Fruit fly (Drosophila melanogaster) whole organism, embryonic: Measurements from ENCODE around the gene CalpB.
A peak's percentile ranks its signal among the peaks of the same experiment; 100 is the strongest.

Experiments used
- CG10147 ChIP-seq: fragments of 200-800 bp; sonication (Bioruptor generic); optimal IDR thresholded peaks from 2 replicates; lab custom pipeline; 2019; ENCODE audit warnings: missing biosample characterization, mild to moderate bottlenecking, missing genetic modification characterization, moderate library complexity
- CG10366 ChIP-seq: fragments of 200-800 bp; sonication (Bioruptor generic); IDR thresholded peaks from 2 replicates; pipeline ENCODE4 v1.3.6; 2022; ENCODE audit warnings: missing biosample characterization, missing genetic modification characterization
- CG11085 ChIP-seq: fragments of 200-800 bp; sonication (Bioruptor generic); IDR thresholded peaks from 2 replicates; pipeline ENCODE4 v1.3.6; 2022; ENCODE audit warnings: missing biosample characterization, missing genetic modification characterization
- CG12219 ChIP-seq: fragments of 200-800 bp; sonication (Bioruptor generic); optimal IDR thresholded peaks from 3 replicates; lab custom pipeline; 2018; ENCODE audit warnings: missing biosample characterization, mild to moderate bottlenecking, missing genetic modification characterization
- CG17328 ChIP-seq: fragments of 200-800 bp; sonication (Bioruptor generic); IDR thresholded peaks from 2 replicates; pipeline ENCODE4 v1.3.6; 2022; ENCODE audit warnings: missing biosample characterization, missing genetic modification characterization
- CG17568 ChIP-seq: fragments of 200-800 bp; sonication (Bioruptor generic); optimal IDR thresholded peaks from 2 replicates; lab custom pipeline; 2018; ENCODE audit warnings: missing biosample characterization, mild to moderate bottlenecking, missing genetic modification characterization, moderate library complexity
- CG17612 ChIP-seq: fragments of 200-800 bp; sonication (Bioruptor generic); IDR thresholded peaks from 2 replicates; pipeline ENCODE4 v1.3.6; 2022; ENCODE audit warnings: missing biosample characterization, missing genetic modification characterization
- CG17829 ChIP-seq: fragments of 200-800 bp; optimal IDR thresholded peaks from 2 replicates; lab custom pipeline; 2019; ENCODE audit warnings: missing biosample characterization, mild to moderate bottlenecking, missing genetic modification characterization, moderate library complexity
- CG18476 ChIP-seq: fragments of 200-800 bp; sonication (Bioruptor generic); optimal IDR thresholded peaks from 2 replicates; lab custom pipeline; 2016; ENCODE audit warnings: missing biosample characterization, mild to moderate bottlenecking, missing genetic modification characterization
- CG2678 ChIP-seq: fragments of 200-800 bp; sonication (Bioruptor generic); optimal IDR thresholded peaks from 3 replicates; lab custom pipeline; 2019; ENCODE audit warnings: missing biosample characterization, mild to moderate bottlenecking, missing genetic modification characterization, moderate library complexity
- CG2712 ChIP-seq: fragments of 200-800 bp; optimal IDR thresholded peaks from 3 replicates; lab custom pipeline; 2019; ENCODE audit warnings: missing biosample characterization, mild to moderate bottlenecking, missing genetic modification characterization, moderate library complexity
- CG3065 ChIP-seq: fragments of 200-800 bp; sonication (Bioruptor generic); optimal IDR thresholded peaks from 2 replicates; lab custom pipeline; 2016; ENCODE audit warnings: missing biosample characterization, missing genetic modification characterization
- CG31365 ChIP-seq: fragments of 200-800 bp; sonication (Bioruptor generic); optimal IDR thresholded peaks from 2 replicates; lab custom pipeline; 2018; ENCODE audit warnings: missing biosample characterization, mild to moderate bottlenecking, missing genetic modification characterization
- CG31388 ChIP-seq: fragments of 200-800 bp; sonication (Bioruptor generic); optimal IDR thresholded peaks from 2 replicates; lab custom pipeline; 2016; ENCODE audit warnings: missing biosample characterization, missing genetic modification characterization
- CG32767 ChIP-seq: fragments of 200-800 bp; sonication (Bioruptor generic); IDR thresholded peaks from 2 replicates; pipeline ENCODE4 v1.3.6; 2022; ENCODE audit warnings: missing biosample characterization, missing genetic modification characterization
- CG34224 ChIP-seq: fragments of 200-800 bp; sonication (Bioruptor generic); IDR thresholded peaks from 3 replicates; pipeline ENCODE4 v1.3.6; 2022; ENCODE audit warnings: missing biosample characterization, missing genetic modification characterization; ENCODE audit not compliant: partially characterized antibody
- CG42726 ChIP-seq: fragments of 200-800 bp; sonication (Bioruptor generic); IDR thresholded peaks from 2 replicates; pipeline ENCODE4 v1.3.6; 2022; ENCODE audit warnings: missing biosample characterization, missing genetic modification characterization; ENCODE audit not compliant: partially characterized antibody
- CG4730 ChIP-seq: fragments of 200-800 bp; sonication (Bioruptor generic); IDR thresholded peaks from 2 replicates; pipeline ENCODE4 v1.3.6; 2022; ENCODE audit warnings: missing biosample characterization, missing genetic modification characterization
- CG6254 ChIP-seq: fragments of 200-800 bp; sonication (Bioruptor generic); optimal IDR thresholded peaks from 3 replicates; lab custom pipeline; 2017; ENCODE audit warnings: mild to moderate bottlenecking, missing biosample characterization, missing genetic modification reagents, missing genetic modification characterization
- CG7745 ChIP-seq: fragments of 200-800 bp; sonication (Bioruptor generic); optimal IDR thresholded peaks from 2 replicates; lab custom pipeline; 2018; ENCODE audit warnings: missing biosample characterization, mild to moderate bottlenecking, missing genetic modification characterization, moderate library complexity
- CG7839 ChIP-seq: fragments of 200-800 bp; sonication (Bioruptor generic); optimal IDR thresholded peaks from 3 replicates; lab custom pipeline; 2018; ENCODE audit warnings: missing biosample characterization, mild to moderate bottlenecking, missing genetic modification characterization, moderate library complexity
- CG7963 ChIP-seq: fragments of 200-800 bp; sonication (Bioruptor generic); IDR thresholded peaks from 3 replicates; pipeline ENCODE4 v1.3.6; 2022; ENCODE audit warnings: missing biosample characterization, missing genetic modification characterization; ENCODE audit not compliant: partially characterized antibody
- CG8089 ChIP-seq: fragments of 200-800 bp; sonication (Bioruptor generic); optimal IDR thresholded peaks from 3 replicates; lab custom pipeline; 2016; ENCODE audit warnings: missing biosample characterization, missing genetic modification characterization
- CG9932 ChIP-seq: fragments of 200-800 bp; sonication (Bioruptor generic); IDR thresholded peaks from 2 replicates; pipeline ENCODE4 v1.3.6; 2022; ENCODE audit warnings: missing biosample characterization, missing genetic modification characterization
- CrebB ChIP-seq: fragments of 200-800 bp; sonication (Bioruptor generic); optimal IDR thresholded peaks from 3 replicates; lab custom pipeline; 2018; ENCODE audit warnings: missing biosample characterization, mild to moderate bottlenecking, missing genetic modification characterization
- Dad ChIP-seq: fragments of 200-800 bp; sonication (Bioruptor generic); optimal IDR thresholded peaks from 3 replicates; lab custom pipeline; 2016; ENCODE audit warnings: missing biosample characterization, missing genetic modification characterization
- Fer2 ChIP-seq: fragments of 200-800 bp; sonication (Bioruptor generic); optimal IDR thresholded peaks from 2 replicates; lab custom pipeline; 2018; ENCODE audit warnings: missing biosample characterization, mild to moderate bottlenecking, missing genetic modification characterization, moderate library complexity
- Hand ChIP-seq: fragments of 200-800 bp; sonication (Bioruptor generic); optimal IDR thresholded peaks from 2 replicates; lab custom pipeline; 2017; ENCODE audit warnings: mild to moderate bottlenecking, missing biosample characterization, missing genetic modification reagents, missing genetic modification characterization
- Mes4 ChIP-seq: fragments of 200-800 bp; sonication (Bioruptor generic); optimal IDR thresholded peaks from 2 replicates; lab custom pipeline; 2016; ENCODE audit warnings: missing biosample characterization, missing genetic modification characterization
- Opbp ChIP-seq: fragments of 200-800 bp; sonication (Bioruptor generic); IDR thresholded peaks from 3 replicates; pipeline ENCODE4 v1.3.6; 2022; ENCODE audit warnings: missing biosample characterization, missing genetic modification characterization; ENCODE audit not compliant: partially characterized antibody
- PHDP ChIP-seq: fragments of 200-800 bp; sonication (Bioruptor generic); optimal IDR thresholded peaks from 3 replicates; lab custom pipeline; 2018; ENCODE audit warnings: missing biosample characterization, mild to moderate bottlenecking, missing genetic modification characterization, moderate library complexity
- al ChIP-seq: fragments of 200-800 bp; sonication (Bioruptor generic); IDR thresholded peaks from 2 replicates; pipeline ENCODE4 v1.3.6; 2022; ENCODE audit warnings: missing biosample characterization, missing genetic modification characterization
- aop ChIP-seq: fragments of 200-800 bp; sonication (Bioruptor generic); IDR thresholded peaks from 2 replicates; pipeline ENCODE4 v1.3.6; 2022; ENCODE audit warnings: missing biosample characterization, missing genetic modification characterization
- da ChIP-seq: fragments of 200-800 bp; sonication (Bioruptor generic); optimal IDR thresholded peaks from 2 replicates; lab custom pipeline; 2016; ENCODE audit warnings: missing biosample characterization, missing genetic modification characterization
- dm ChIP-seq: fragments of 200-800 bp; sonication (Bioruptor generic); optimal IDR thresholded peaks from 3 replicates; lab custom pipeline; 2016; ENCODE audit warnings: missing biosample characterization, missing genetic modification characterization
- ewg ChIP-seq: fragments of 200-800 bp; sonication (Bioruptor generic); optimal IDR thresholded peaks from 3 replicates; lab custom pipeline; 2017; ENCODE audit warnings: mild to moderate bottlenecking, missing biosample characterization, missing genetic modification reagents, missing genetic modification characterization
- gcm2 ChIP-seq: fragments of 200-800 bp; sonication (Bioruptor generic); optimal IDR thresholded peaks from 2 replicates; lab custom pipeline; 2016; ENCODE audit warnings: missing biosample characterization, missing genetic modification characterization
- ind ChIP-seq: fragments of 200-800 bp; sonication (Bioruptor generic); optimal IDR thresholded peaks from 3 replicates; lab custom pipeline; 2016; ENCODE audit warnings: missing biosample characterization, missing genetic modification characterization
- klu ChIP-seq: fragments of 200-800 bp; sonication (Bioruptor generic); IDR thresholded peaks from 2 replicates; pipeline ENCODE4 v1.3.6; 2022; ENCODE audit warnings: missing biosample characterization, missing genetic modification characterization
- lbe ChIP-seq: fragments of 200-800 bp; sonication (Bioruptor generic); optimal IDR thresholded peaks from 2 replicates; lab custom pipeline; 2016; ENCODE audit warnings: missing biosample characterization, mild to moderate bottlenecking, missing genetic modification characterization
- lola ChIP-seq, 3 experiments: fragments of >200 bp in 2 of 3; fragments of 200-800 bp in 1 of 3; sonication (Bioruptor generic) in 1 of 3; optimal IDR thresholded peaks; 2 replicates each; lab custom pipeline; 2017 to 2019; ENCODE audit warnings: missing biosample characterization in 3 of 3, missing genetic modification characterization in 3 of 3, mild to moderate bottlenecking in 1 of 3, moderate library complexity in 1 of 3
- oc ChIP-seq: fragments of 200-800 bp; sonication (Bioruptor generic); optimal IDR thresholded peaks from 2 replicates; lab custom pipeline; 2018; ENCODE audit warnings: missing biosample characterization, mild to moderate bottlenecking, missing genetic modification characterization, moderate library complexity
- prd ChIP-seq, 3 experiments: fragments of >200 bp in 2 of 3; fragments of 200-800 bp in 1 of 3; sonication (Bioruptor generic) in 1 of 3; optimal IDR thresholded peaks in 2 of 3; IDR thresholded peaks in 1 of 3; 2 replicates in 2 of 3; 3 replicates in 1 of 3; pipeline versions ENCODE4 v1.3.6 to Lab custom; 2017 to 2022; ENCODE audit warnings: missing biosample characterization in 1 of 3, missing genetic modification characterization in 1 of 3
- pros ChIP-seq: fragments of 200-800 bp; sonication (Bioruptor generic); optimal IDR thresholded peaks from 3 replicates; lab custom pipeline; 2019; ENCODE audit warnings: missing biosample characterization, mild to moderate bottlenecking, missing genetic modification characterization, moderate library complexity
- run ChIP-seq: fragments of 200-800 bp; sonication (Bioruptor generic); optimal IDR thresholded peaks from 3 replicates; lab custom pipeline; 2018; ENCODE audit warnings: missing biosample characterization, mild to moderate bottlenecking, missing genetic modification characterization
- seq ChIP-seq: fragments of 200-800 bp; sonication (Bioruptor generic); IDR thresholded peaks from 2 replicates; pipeline ENCODE4 v1.3.6; 2022; ENCODE audit warnings: missing biosample characterization, missing genetic modification characterization
- ssp ChIP-seq: fragments of 200-800 bp; sonication (Bioruptor generic); IDR thresholded peaks from 2 replicates; pipeline ENCODE4 v1.3.6; 2022; ENCODE audit warnings: missing biosample characterization, missing genetic modification characterization
- sug ChIP-seq: fragments of 200-800 bp; optimal IDR thresholded peaks from 2 replicates; lab custom pipeline; 2019; ENCODE audit warnings: missing biosample characterization, mild to moderate bottlenecking, missing genetic modification characterization, moderate library complexity
- wek ChIP-seq: fragments of 200-800 bp; sonication (Bioruptor generic); optimal IDR thresholded peaks from 3 replicates; lab custom pipeline; 2018; ENCODE audit warnings: missing biosample characterization, mild to moderate bottlenecking, missing genetic modification characterization, moderate library complexity
- wor ChIP-seq: fragments of 200-800 bp; sonication (Bioruptor generic); IDR thresholded peaks from 2 replicates; pipeline ENCODE4 v1.3.6; 2022; ENCODE audit warnings: missing biosample characterization, missing genetic modification characterization

CalpB gene

DNA sequence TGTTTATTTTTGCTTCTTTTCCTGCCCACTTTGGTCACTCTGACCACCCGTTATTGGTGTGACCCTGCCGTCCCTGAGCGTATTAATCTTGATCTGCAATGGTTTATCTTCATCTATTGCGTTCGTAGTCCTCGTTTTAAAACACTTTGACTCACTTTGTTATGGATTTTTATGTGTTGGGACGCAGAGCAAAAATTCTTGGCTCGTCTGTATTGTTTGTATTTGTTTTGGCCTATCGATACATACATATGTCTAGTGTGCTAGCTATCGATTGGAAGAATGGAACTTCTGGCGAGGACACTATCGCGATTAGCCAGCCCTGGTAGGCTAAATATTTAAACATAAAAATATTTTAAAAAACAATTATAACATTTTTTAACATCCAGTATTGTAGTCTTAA, 28.9 kb upstream of the CalpB start, which contains the start of gene CG10809 (continued):
- peak; percentile 49 for TF ChIP-seq al (GFP tag; lab: Robert Waterston, UW)
- TF ChIP-seq prd (optimal IDR thresholded peaks at IDR 0.05; lab: Kevin White, UChicago) = no peak
- TF ChIP-seq prd (GFP tag; IDR thresholded peaks at IDR 0.05; lab: Robert Waterston, UW) = peak; percentile 37; the same call in 1 of the 3 replicates
- peak; percentile 45 for TF ChIP-seq lbe
- TF ChIP-seq CG31388 (GFP tag; lab: Kevin White, UChicago) = no peak
- TF ChIP-seq CG7963 = peak; percentile 89
- TF ChIP-seq run = no peak
- TF ChIP-seq wek (GFP tag; lab: Kevin White, UChicago) = no peak
- no peak for TF ChIP-seq CrebB (tag; lab: Kevin White, UChicago)
- TF ChIP-seq Dad (GFP tag; lab: Kevin White, UChicago) = no peak
- TF ChIP-seq CG10366 (GFP tag; lab: Robert Waterston, UW) = no peak; the same call in 1 of the 2 replicates
- no peak for TF ChIP-seq CG6254 (GFP tag; lab: Kevin White, UChicago)
- TF ChIP-seq da (GFP tag; lab: Kevin White, UChicago) = no peak
- no peak for TF ChIP-seq Hand (GFP tag; lab: Kevin White, UChicago)
- no peak for TF ChIP-seq CG4730
- no peak for TF ChIP-seq CG31365
- no peak for TF ChIP-seq ssp (GFP tag; lab: Robert Waterston, UW)
- no peak for TF ChIP-seq CG7745 (tag; lab: Kevin White, UChicago)
- peak; percentile 42 for TF ChIP-seq CG17829 (tag; lab: Kevin White, UChicago)
- no peak for TF ChIP-seq CG8089 (GFP tag; lab: Kevin White, UChicago)
- TF ChIP-seq CG7839 = no peak
- TF ChIP-seq oc (tag; lab: Kevin White, UChicago) = no peak
- no peak for TF ChIP-seq gcm2
- no peak for TF ChIP-seq CG17328 (GFP tag; lab: Robert Waterston, UW)
- TF ChIP-seq dm (GFP tag; lab: Kevin White, UChicago) = peak; percentile 12
- TF ChIP-seq CG2678 (tag; lab: Kevin White, UChicago) = no peak
- no peak for TF ChIP-seq CG17568 (GFP tag; lab: Kevin White, UChicago)
- no peak for TF ChIP-seq aop (GFP tag; lab: Robert Waterston, UW)
- peak; percentile 4 for TF ChIP-seq CG10147
- TF ChIP-seq Opbp = peak; percentile 94
- TF ChIP-seq PHDP (tag; lab: Kevin White, UChicago) = peak; percentile 25
- no peak for TF ChIP-seq CG12219 (GFP tag; lab: Kevin White, UChicago)
- no peak for TF ChIP-seq CG3065 (GFP tag; lab: Kevin White, UChicago)
- TF ChIP-seq ind (GFP tag; lab: Kevin White, UChicago) = peak; percentile 15
- peak; percentile 78 for TF ChIP-seq CG42726
- no peak for TF ChIP-seq CG18476 (GFP tag; lab: Kevin White, UChicago)
- peak; percentile 92 for TF ChIP-seq CG34224
- TF ChIP-seq CG32767 (GFP tag; lab: Robert Waterston, UW) = peak; percentile 73
- no peak for TF ChIP-seq CG17612 (GFP tag; lab: Robert Waterston, UW)
- peak; percentile 46 for TF ChIP-seq sug (tag; lab: Kevin White, UChicago)
- TF ChIP-seq CG11085 (GFP tag; lab: Robert Waterston, UW) = no peak
- TF ChIP-seq CG2712 = peak; percentile 57
- peak; percentile 27 for TF ChIP-seq ewg
- TF ChIP-seq pros (GFP tag; lab: Kevin White, UChicago) = no peak
- TF ChIP-seq lola (GFP tag; optimal IDR thresholded peaks at IDR 0.05; lab: Kevin White, UChicago) = peak in 1 of 3 experiments; percentile 36
- TF ChIP-seq wor = no peak
- peak; percentile 6 for TF ChIP-seq Mes4 (GFP tag; lab: Kevin White, UChicago)
- no peak for TF ChIP-seq Fer2 (tag; lab: Kevin White, UChicago)
- no peak for TF ChIP-seq seq (GFP tag; lab: Robert Waterston, UW)
- no peak for TF ChIP-seq klu
- TF ChIP-seq CG9932 (GFP tag; lab: Robert Waterston, UW) = peak; percentile 72
